Worm (Caenorhabditis elegans): ENCODE results near the gene unc-17.
A peak's percentile ranks its signal among the peaks of the same experiment; 100 is the strongest.

unc-17 gene

ce11 chrIV:3611845-3612244 lies 12.7 kb downstream of the unc-17 start (continued):
- TF ChIP-seq lsl-1 (GFP tag; optimal IDR thresholded peaks at IDR 0.05) (no peak), snpc-4 (GFP tag; optimal IDR thresholded peaks at IDR 0.05) (no peak), snpc-4 (tag; optimal IDR thresholded peaks at IDR 0.05) (peak in 3 of 4 experiments; percentile 12 to 33 (median 32)), lag-1 (GFP tag; IDR thresholded peaks at IDR 0.05) (no peak), ama-1 (optimal IDR thresholded peaks at IDR 0.05) (no peak), ama-1 (GFP tag; optimal IDR thresholded peaks at IDR 0.05) (no peak), ztf-18 (tag; optimal IDR thresholded peaks at IDR 0.05) (no peak), chd-7 (tag; optimal IDR thresholded peaks at IDR 0.05) (peak; percentile 59), ekl-4 (GFP tag; IDR thresholded peaks at IDR 0.05) (no peak), bed-2 (GFP tag; IDR thresholded peaks at IDR 0.05) (no peak), lin-35 (GFP tag; optimal IDR thresholded peaks at IDR 0.05) (no peak), Y56A3A.18 (GFP tag; IDR thresholded peaks at IDR 0.05) (no peak), F22D6.2 (tag; optimal IDR thresholded peaks at IDR 0.05) (peak; percentile 47), ztf-28 (GFP tag; IDR thresholded peaks at IDR 0.05) (no peak), madf-6 (GFP tag; IDR thresholded peaks at IDR 0.05) (no peak), aptf-3 (GFP tag; IDR thresholded peaks at IDR 0.05) (no peak), zim-3 (tag; optimal IDR thresholded peaks at IDR 0.05) (no peak), athp-1 (tag; optimal IDR thresholded peaks at IDR 0.05) (no peak), sptf-2 (GFP tag; optimal IDR thresholded peaks at IDR 0.05) (peak; percentile 44), gei-17 (GFP tag; optimal IDR thresholded peaks at IDR 0.05) (no peak), ztf-22 (GFP tag; optimal IDR thresholded peaks at IDR 0.05) (peak; percentile 84), ccch-3 (GFP tag; optimal IDR thresholded peaks at IDR 0.05) (no peak), F57A8.1 (GFP tag; optimal IDR thresholded peaks at IDR 0.05) (no peak), Y53F4B.3 (GFP tag; IDR thresholded peaks at IDR 0.05) (no peak), dpl-1 (GFP tag; optimal IDR thresholded peaks at IDR 0.05) (no peak), lin-54 (GFP tag; optimal IDR thresholded peaks at IDR 0.05) (peak; percentile 32), mcd-1 (GFP tag; IDR thresholded peaks at IDR 0.05) (peak; percentile 36; the same call in 1 of the 2 replicates), F57C9.4 (tag; optimal IDR thresholded peaks at IDR 0.05) (no peak), Y53G8AR.9 (GFP tag; conservative IDR thresholded peaks at IDR 0.05) (0 out of 2 replicates have a peak, but pooled peaks have one; percentile 43), ztf-3 (GFP tag; optimal IDR thresholded peaks at IDR 0.05) (no peak), attf-5 (GFP tag; optimal IDR thresholded peaks at IDR 0.05) (no peak), mel-28 (tag; optimal IDR thresholded peaks at IDR 0.05; ENCODE audit: borderline replicate concordance) (no peak), die-1 (tag; optimal IDR thresholded peaks at IDR 0.05) (no peak), nhr-27 (tag; optimal IDR thresholded peaks at IDR 0.05) (no peak), rpc-1 (optimal IDR thresholded peaks at IDR 0.05) (no peak), rpc-1 (tag; optimal IDR thresholded peaks at IDR 0.05) (no peak), aptf-2 (GFP tag; conservative IDR thresholded peaks at IDR 0.05) (no peak), tbx-9 (tag; optimal IDR thresholded peaks at IDR 0.05; ENCODE audit: borderline replicate concordance) (no peak), egl-44 (GFP tag; IDR thresholded peaks at IDR 0.05) (peak; percentile 55; the same call in 1 of the 2 replicates), rcor-1 (GFP tag; IDR thresholded peaks at IDR 0.05) (no peak), snpc-3.4 (tag; optimal IDR thresholded peaks at IDR 0.05) (no peak), Y67H2A.10 (GFP tag; conservative IDR thresholded peaks at IDR 0.05) (no peak), hsf-1 (GFP tag; IDR thresholded peaks at IDR 0.05) (no peak), B0336.3 (GFP tag; IDR thresholded peaks at IDR 0.05) (peak; percentile 76), C17E4.6 (GFP tag; IDR thresholded peaks at IDR 0.05) (no peak), lin-40 (tag; optimal IDR thresholded peaks at IDR 0.05) (peak; percentile 23), ceh-40 (GFP tag; IDR thresholded peaks at IDR 0.05) (no peak), madf-10 (tag; optimal IDR thresholded peaks at IDR 0.05) (peak; percentile 42), let-607 (tag; optimal IDR thresholded peaks at IDR 0.05) (peak; percentile 74 to 82), ztf-26 (tag; optimal IDR thresholded peaks at IDR 0.05) (no peak), mxl-1 (tag; optimal IDR thresholded peaks at IDR 0.05) (no peak)
